Fruit fly (Drosophila melanogaster) whole organism, embryonic: ENCODE measurements around the gene CG10011.

Source experiments
- Abd-B ChIP-seq: fragments of 200-800 bp; sonication (Bioruptor generic); optimal IDR thresholded peaks from 2 replicates; lab custom pipeline; 2018; ENCODE audit warnings: missing biosample characterization, mild to moderate bottlenecking, missing genetic modification characterization, moderate library complexity
- Adf1 ChIP-seq: fragments of 200-800 bp; sonication (Bioruptor generic); IDR thresholded peaks from 2 replicates; pipeline ENCODE4 v1.3.6; 2022; ENCODE audit warnings: missing biosample characterization, missing genetic modification characterization
- Aef1 ChIP-seq: fragments of 200-800 bp; sonication (Bioruptor generic); IDR thresholded peaks from 3 replicates; pipeline ENCODE4 v1.3.6; 2022; ENCODE audit warnings: missing biosample characterization, missing genetic modification characterization
- B-H2 ChIP-seq: fragments of 200-800 bp; sonication (Bioruptor generic); optimal IDR thresholded peaks from 2 replicates; lab custom pipeline; 2018; ENCODE audit warnings: missing biosample characterization, mild to moderate bottlenecking, missing genetic modification characterization
- Bgb ChIP-seq: fragments of 200-800 bp; sonication (Bioruptor generic); IDR thresholded peaks from 2 replicates; pipeline ENCODE4 v1.3.6; 2022; ENCODE audit warnings: missing biosample characterization, missing genetic modification characterization; ENCODE audit not compliant: partially characterized antibody
- CG10321 ChIP-seq: fragments of 200-800 bp; sonication (Bioruptor generic); IDR thresholded peaks from 2 replicates; pipeline ENCODE4 v1.3.6; 2022; ENCODE audit warnings: missing biosample characterization, missing genetic modification characterization
- CG10431 ChIP-seq: fragments of 200-800 bp; sonication (Bioruptor generic); optimal IDR thresholded peaks from 3 replicates; lab custom pipeline; 2018; ENCODE audit warnings: missing biosample characterization, mild to moderate bottlenecking, missing genetic modification characterization
- CG10462 ChIP-seq: fragments of 200-800 bp; sonication (Bioruptor generic); optimal IDR thresholded peaks from 2 replicates; lab custom pipeline; 2016; ENCODE audit warnings: missing biosample characterization, missing genetic modification characterization
- CG11723 ChIP-seq: fragments of 200-800 bp; sonication (Bioruptor generic); optimal IDR thresholded peaks from 2 replicates; lab custom pipeline; 2017; ENCODE audit warnings: missing biosample characterization, mild to moderate bottlenecking, missing genetic modification characterization
- CG1603 ChIP-seq: fragments of 200-800 bp; sonication (Bioruptor generic); optimal IDR thresholded peaks from 2 replicates; lab custom pipeline; 2019; ENCODE audit warnings: missing biosample characterization, mild to moderate bottlenecking, missing genetic modification characterization, moderate library complexity
- CG1647 ChIP-seq: fragments of 200-800 bp; sonication (Bioruptor generic); optimal IDR thresholded peaks from 3 replicates; lab custom pipeline; 2016; ENCODE audit warnings: missing biosample characterization, missing genetic modification characterization
- CG18764 ChIP-seq: fragments of 200-800 bp; sonication (Bioruptor generic); optimal IDR thresholded peaks from 3 replicates; lab custom pipeline; 2016; ENCODE audit warnings: missing biosample characterization, missing genetic modification characterization
- CG43689 ChIP-seq: fragments of 200-800 bp; sonication (Bioruptor generic); IDR thresholded peaks from 2 replicates; pipeline ENCODE4 v1.3.6; 2022; ENCODE audit warnings: missing biosample characterization, missing genetic modification characterization
- CG6791 ChIP-seq: fragments of 200-800 bp; sonication (Bioruptor generic); IDR thresholded peaks from 3 replicates; pipeline ENCODE4 v1.3.6; 2022; ENCODE audit warnings: missing biosample characterization, missing genetic modification characterization; ENCODE audit not compliant: partially characterized antibody
- CG7963 ChIP-seq: fragments of 200-800 bp; sonication (Bioruptor generic); IDR thresholded peaks from 3 replicates; pipeline ENCODE4 v1.3.6; 2022; ENCODE audit warnings: missing biosample characterization, missing genetic modification characterization; ENCODE audit not compliant: partially characterized antibody
- CG7987 ChIP-seq: fragments of 200-800 bp; sonication (Bioruptor generic); optimal IDR thresholded peaks from 2 replicates; lab custom pipeline; 2018; ENCODE audit warnings: missing biosample characterization, mild to moderate bottlenecking, missing genetic modification characterization, moderate library complexity
- CG8765 ChIP-seq: fragments of 200-800 bp; sonication (Bioruptor generic); IDR thresholded peaks from 2 replicates; pipeline ENCODE4 v1.3.6; 2022; ENCODE audit warnings: missing biosample characterization, missing genetic modification characterization
- CG9932 ChIP-seq: fragments of 200-800 bp; sonication (Bioruptor generic); IDR thresholded peaks from 2 replicates; pipeline ENCODE4 v1.3.6; 2022; ENCODE audit warnings: missing biosample characterization, missing genetic modification characterization
- CrebB ChIP-seq: fragments of 200-800 bp; sonication (Bioruptor generic); optimal IDR thresholded peaks from 3 replicates; lab custom pipeline; 2018; ENCODE audit warnings: missing biosample characterization, mild to moderate bottlenecking, missing genetic modification characterization
- Dad ChIP-seq: fragments of 200-800 bp; sonication (Bioruptor generic); optimal IDR thresholded peaks from 3 replicates; lab custom pipeline; 2016; ENCODE audit warnings: missing biosample characterization, missing genetic modification characterization
- Doc2 ChIP-seq: fragments of 200-800 bp; sonication (Bioruptor generic); IDR thresholded peaks from 2 replicates; pipeline ENCODE4 v1.3.6; 2022; ENCODE audit warnings: missing biosample characterization, missing genetic modification characterization
- E2f2 ChIP-seq: fragments of 200-800 bp; sonication (Bioruptor generic); IDR thresholded peaks from 2 replicates; pipeline ENCODE4 v1.3.6; 2022; ENCODE audit warnings: missing biosample characterization, missing genetic modification characterization
- Ets97D ChIP-seq: fragments of 200-800 bp; sonication (Bioruptor generic); optimal IDR thresholded peaks from 3 replicates; lab custom pipeline; 2016; ENCODE audit warnings: missing biosample characterization, missing genetic modification characterization
- Fer3 ChIP-seq: fragments of 200-800 bp; sonication (Bioruptor generic); optimal IDR thresholded peaks from 2 replicates; lab custom pipeline; 2018; ENCODE audit warnings: missing biosample characterization, mild to moderate bottlenecking, missing genetic modification characterization, moderate library complexity
- Hand ChIP-seq: fragments of 200-800 bp; sonication (Bioruptor generic); optimal IDR thresholded peaks from 2 replicates; lab custom pipeline; 2017; ENCODE audit warnings: mild to moderate bottlenecking, missing biosample characterization, missing genetic modification reagents, missing genetic modification characterization
- Mad ChIP-seq: fragments of 200-800 bp; sonication (Bioruptor generic); optimal IDR thresholded peaks from 2 replicates; lab custom pipeline; 2016; ENCODE audit warnings: missing biosample characterization, missing genetic modification characterization
- Mrtf ChIP-seq: fragments of 200-800 bp; sonication (Bioruptor generic); IDR thresholded peaks from 3 replicates; pipeline ENCODE4 v1.3.6; 2022; ENCODE audit warnings: missing biosample characterization, missing genetic modification characterization
- Nf-YC ChIP-seq: fragments of 200-800 bp; optimal IDR thresholded peaks from 3 replicates; lab custom pipeline; 2019; ENCODE audit warnings: missing biosample characterization, mild to moderate bottlenecking, missing genetic modification characterization, moderate library complexity
- Ravus ChIP-seq: fragments of 200-800 bp; sonication (Bioruptor generic); IDR thresholded peaks from 2 replicates; pipeline ENCODE4 v1.3.6; 2022; ENCODE audit warnings: missing biosample characterization, missing genetic modification characterization
- Sry-δ ChIP-seq: fragments of 200-800 bp; sonication (Bioruptor generic); optimal IDR thresholded peaks from 2 replicates; lab custom pipeline; 2016; ENCODE audit warnings: missing biosample characterization, missing genetic modification characterization
- Stat92E ChIP-seq, 3 experiments: fragments of >200 bp in 2 of 3; fragments of 200-800 bp in 1 of 3; sonication (Bioruptor generic) in 1 of 3; optimal IDR thresholded peaks; 2 replicates each; lab custom pipeline; 2017 to 2019; ENCODE audit warnings: missing biosample characterization in 3 of 3, missing genetic modification characterization in 3 of 3, mild to moderate bottlenecking in 1 of 3, moderate library complexity in 1 of 3
- ap ChIP-seq: fragments of 200-800 bp; sonication (Bioruptor generic); IDR thresholded peaks from 2 replicates; pipeline ENCODE4 v1.3.6; 2022; ENCODE audit warnings: missing biosample characterization, missing genetic modification characterization
- bowl ChIP-seq: fragments of 200-800 bp; sonication (Bioruptor generic); IDR thresholded peaks from 2 replicates; pipeline ENCODE4 v1.3.6; 2022; ENCODE audit warnings: missing biosample characterization, missing genetic modification characterization
- bsh ChIP-seq, 2 experiments: fragments of 200-800 bp; sonication (Bioruptor generic); optimal IDR thresholded peaks; 2 replicates each; lab custom pipeline; 2017 to 2018; ENCODE audit warnings: mild to moderate bottlenecking in 2 of 2, missing biosample characterization in 2 of 2, missing genetic modification characterization in 2 of 2, moderate library complexity in 1 of 2
- cad ChIP-seq: fragments of >200 bp; optimal IDR thresholded peaks from 2 replicates; lab custom pipeline; 2017; ENCODE audit warnings: missing biosample characterization, missing genetic modification characterization
- cwo ChIP-seq: fragments of 200-800 bp; sonication (Bioruptor generic); optimal IDR thresholded peaks from 3 replicates; lab custom pipeline; 2017; ENCODE audit warnings: missing biosample characterization, missing genetic modification characterization, mild to moderate bottlenecking, moderate library complexity, missing genetic modification reagents
- dati ChIP-seq: fragments of 200-800 bp; sonication (Bioruptor generic); IDR thresholded peaks from 2 replicates; pipeline ENCODE4 v1.3.6; 2022; ENCODE audit warnings: missing biosample characterization, missing genetic modification characterization
- en ChIP-seq: fragments of 200-800 bp; sonication (Bioruptor generic); optimal IDR thresholded peaks from 2 replicates; lab custom pipeline; 2016; ENCODE audit warnings: missing biosample characterization, missing genetic modification characterization
- fru ChIP-seq: fragments of >200 bp; optimal IDR thresholded peaks from 2 replicates; lab custom pipeline; 2017
- gcm2 ChIP-seq: fragments of 200-800 bp; sonication (Bioruptor generic); optimal IDR thresholded peaks from 2 replicates; lab custom pipeline; 2016; ENCODE audit warnings: missing biosample characterization, missing genetic modification characterization
- hbn ChIP-seq: fragments of 200-800 bp; sonication (Bioruptor generic); IDR thresholded peaks from 2 replicates; pipeline ENCODE4 v1.3.6; 2022; ENCODE audit warnings: missing biosample characterization, missing genetic modification characterization; ENCODE audit not compliant: partially characterized antibody
- inv ChIP-seq: fragments of 200-800 bp; sonication (Bioruptor generic); IDR thresholded peaks from 2 replicates; pipeline ENCODE4 v1.3.6; 2022; ENCODE audit warnings: missing biosample characterization, missing genetic modification characterization; ENCODE audit not compliant: partially characterized antibody
- nerfin-2 ChIP-seq: fragments of 200-800 bp; sonication (Bioruptor generic); IDR thresholded peaks from 2 replicates; pipeline ENCODE4 v1.3.6; 2022; ENCODE audit warnings: missing biosample characterization, missing genetic modification characterization; ENCODE audit not compliant: partially characterized antibody
- ro ChIP-seq: fragments of 200-800 bp; sonication (Bioruptor generic); IDR thresholded peaks from 2 replicates; pipeline ENCODE4 v1.3.6; 2022; ENCODE audit warnings: missing biosample characterization, missing genetic modification characterization
- tll ChIP-seq, 2 experiments: fragments of 200-800 bp in 1 of 2; fragments of >200 bp in 1 of 2; sonication (Bioruptor generic) in 1 of 2; optimal IDR thresholded peaks; 2 replicates each; lab custom pipeline; 2017 to 2019; ENCODE audit warnings: missing biosample characterization in 2 of 2, missing genetic modification characterization in 2 of 2, mild to moderate bottlenecking in 1 of 2, moderate library complexity in 1 of 2
- trem ChIP-seq: fragments of 200-800 bp; optimal IDR thresholded peaks from 3 replicates; lab custom pipeline; 2019; ENCODE audit warnings: missing biosample characterization, mild to moderate bottlenecking, missing genetic modification characterization, moderate library complexity
- twi ChIP-seq: fragments of 200-800 bp; optimal IDR thresholded peaks from 2 replicates; lab custom pipeline; 2019; ENCODE audit warnings: missing biosample characterization, mild to moderate bottlenecking, missing genetic modification characterization, moderate library complexity
- vnd ChIP-seq: fragments of 200-800 bp; sonication (Bioruptor generic); IDR thresholded peaks from 3 replicates; pipeline ENCODE4 v1.3.6; 2022; ENCODE audit warnings: missing biosample characterization, missing genetic modification characterization; ENCODE audit not compliant: partially characterized antibody
- wdn ChIP-seq: fragments of 200-800 bp; sonication (Bioruptor generic); IDR thresholded peaks from 2 replicates; pipeline ENCODE4 v1.3.6; 2022; ENCODE audit warnings: missing biosample characterization, missing genetic modification characterization
- z ChIP-seq: fragments of 200-800 bp; sonication (Bioruptor generic); IDR thresholded peaks from 3 replicates; pipeline ENCODE4 v1.3.6; 2022; ENCODE audit warnings: missing biosample characterization, missing genetic modification characterization
- zfh2 ChIP-seq: fragments of 200-800 bp; sonication (Bioruptor generic); optimal IDR thresholded peaks from 2 replicates; lab custom pipeline; 2016; ENCODE audit warnings: missing biosample characterization, missing genetic modification characterization

CG10011 gene

dm6 chr3R:28590462-28590861 lies 44.4 kb downstream of the CG10011 start (continued):
- TF ChIP-seq Sry-δ (GFP tag; lab: Kevin White, UChicago) (no peak), CG10321 (GFP tag; lab: Robert Waterston, UW) (peak; percentile 31; the same call in 1 of the 2 replicates), tll (GFP tag; optimal IDR thresholded peaks at IDR 0.05; lab: Kevin White, UChicago) (no peak), nerfin-2 (GFP tag; lab: Robert Waterston, UW) (no peak), CG8765 (GFP tag; lab: Robert Waterston, UW) (no peak), trem (peak; percentile 26), ap (GFP tag; lab: Robert Waterston, UW) (no peak), CG7963 (GFP tag; lab: Robert Waterston, UW) (no peak), CrebB (tag; lab: Kevin White, UChicago) (peak; percentile 57), Dad (GFP tag; lab: Kevin White, UChicago) (no peak), Mad (GFP tag; lab: Kevin White, UChicago) (no peak), CG1647 (GFP tag; lab: Kevin White, UChicago) (no peak), bowl (GFP tag; lab: Robert Waterston, UW) (no peak), Doc2 (GFP tag; lab: Robert Waterston, UW) (no peak), CG43689 (GFP tag; lab: Robert Waterston, UW) (peak; percentile 32; the same call in 1 of the 2 replicates), cwo (GFP tag; lab: Kevin White, UChicago) (peak; percentile 17), CG10462 (GFP tag; lab: Kevin White, UChicago) (no peak), E2f2 (GFP tag; lab: Robert Waterston, UW) (no peak), Adf1 (GFP tag; lab: Robert Waterston, UW) (no peak), inv (no peak), Ravus (GFP tag; lab: Robert Waterston, UW) (no peak), bsh (GFP tag; optimal IDR thresholded peaks at IDR 0.05; lab: Kevin White, UChicago) (peak in 1 of 2 experiments; percentile 59), Stat92E (GFP tag; optimal IDR thresholded peaks at IDR 0.05; lab: Kevin White, UChicago) (no peak), Abd-B (GFP tag; lab: Kevin White, UChicago) (no peak), Aef1 (GFP tag; lab: Robert Waterston, UW) (no peak), CG1603 (tag; lab: Kevin White, UChicago) (peak; percentile 60), fru (no peak), B-H2 (GFP tag; lab: Kevin White, UChicago) (no peak), Hand (no peak), Fer3 (tag; lab: Kevin White, UChicago) (peak; percentile 28), Bgb (no peak), vnd (GFP tag; lab: Robert Waterston, UW) (no peak), CG9932 (GFP tag; lab: Robert Waterston, UW) (no peak), CG6791 (GFP tag; lab: Robert Waterston, UW) (no peak), CG10431 (GFP tag; lab: Kevin White, UChicago) (peak; percentile 42), CG11723 (GFP tag; lab: Kevin White, UChicago) (peak; percentile 27), hbn (no peak), CG18764 (GFP tag; lab: Kevin White, UChicago) (no peak), CG7987 (GFP tag; lab: Kevin White, UChicago) (peak; percentile 56), z (GFP tag; lab: Robert Waterston, UW) (peak; percentile 49; the same call in 1 of the 3 replicates), en (peak; percentile 20), wdn (0 out of 2 replicates have a peak, but pooled peaks have one; percentile 13), ro (GFP tag; lab: Robert Waterston, UW) (no peak), dati (no peak), zfh2 (GFP tag; lab: Kevin White, UChicago) (no peak), Mrtf (no peak), twi (tag; lab: Kevin White, UChicago) (peak; percentile 22), Ets97D (GFP tag; lab: Kevin White, UChicago) (no peak), Nf-YC (tag; lab: Kevin White, UChicago) (peak; percentile 6), cad (no peak), gcm2 (no peak)
